Worm (Caenorhabditis elegans) whole organism, L2 larva: Measurements from ENCODE around the gene Y97E10C.1.

Experiments used
- alr-1 ChIP-seq: fragments of 150-350 bp; optimal IDR thresholded peaks from 2 replicates; lab custom pipeline; 2014; ENCODE audit warnings: missing biosample characterization, missing genetic modification characterization
- crh-2 ChIP-seq: sonication (generic microtip); optimal IDR thresholded peaks from 2 replicates; lab custom pipeline; 2017; ENCODE audit warnings: missing biosample characterization, missing genetic modification characterization
- mbf-1 ChIP-seq: sonication (generic microtip); optimal IDR thresholded peaks from 2 replicates; lab custom pipeline; 2017; ENCODE audit warnings: missing biosample characterization, missing genetic modification characterization

ce11 chrV:7778999-7779398, 50.3 kb downstream of the Y97E10C.1 start:
- TF ChIP-seq crh-2 (no peak), mbf-1 (no peak), alr-1 (tag; lab: Kevin White, UChicago) (no peak)
